Worm (Caenorhabditis elegans): ENCODE measurements around the gene cest-13.

- TF ChIP-seq pat-9 (tag; optimal IDR thresholded peaks at IDR 0.05) (no peak), fkh-10 (GFP tag; optimal IDR thresholded peaks at IDR 0.05) (no peak), nfya-1 (tag; optimal IDR thresholded peaks at IDR 0.05) (no peak), elt-2 (tag; optimal IDR thresholded peaks at IDR 0.05) (no peak), mec-3 (tag; optimal IDR thresholded peaks at IDR 0.05; ENCODE audit: borderline replicate concordance) (no peak), ttx-3 (tag; optimal IDR thresholded peaks at IDR 0.05) (no peak), F13H6.1 (tag; optimal IDR thresholded peaks at IDR 0.05) (no peak)
These were observed 30.5 kb downstream of the cest-13 start, which contains the start of gene ZK1086.3 for ce11 chrX:13790532-13790931.

Data from whole organism, late embryonic.